Worm (Caenorhabditis elegans): ENCODE data around the gene C07A9.13.

DNA sequence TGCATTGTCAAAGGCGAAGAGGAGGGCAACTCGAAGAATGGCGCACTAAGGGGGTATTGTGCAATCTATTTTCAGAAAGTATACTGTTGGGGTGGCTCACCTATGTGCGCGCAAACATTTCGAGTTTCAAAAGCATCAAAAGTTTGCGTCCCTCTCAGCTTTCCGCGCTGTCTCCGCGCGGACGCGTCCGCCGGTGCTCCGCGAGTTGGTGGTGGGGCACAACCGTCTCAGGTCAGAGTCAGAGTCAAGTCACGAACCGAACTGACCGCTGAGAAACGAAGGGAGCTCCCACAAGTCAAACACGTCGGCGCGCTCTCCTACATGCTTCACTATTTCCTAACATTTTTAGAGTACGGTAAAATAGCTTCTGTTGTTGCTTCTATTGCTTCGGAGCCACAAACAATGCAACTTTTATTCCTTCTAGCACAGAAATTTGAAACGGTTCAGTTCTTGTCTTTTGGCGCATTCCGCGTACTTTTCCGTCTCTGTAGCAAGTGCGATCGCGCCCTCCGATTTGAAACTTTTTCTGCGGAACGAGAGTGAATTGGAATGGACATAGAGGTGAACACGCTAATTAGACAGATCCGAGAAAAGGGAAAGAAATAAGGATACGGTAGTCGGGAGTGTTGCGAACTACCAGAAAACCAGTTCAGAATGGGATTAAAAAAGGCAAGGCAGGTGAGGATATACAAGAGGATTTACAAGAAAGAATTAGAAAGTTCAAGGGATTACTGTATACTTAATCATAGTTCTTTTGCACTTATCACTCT is 41.6 kb downstream of the C07A9.13 start:
- no peak for TF ChIP-seq hmbx-1 (tag; optimal IDR thresholded peaks at IDR 0.05)
- no peak for TF ChIP-seq B0310.2 (tag; optimal IDR thresholded peaks at IDR 0.05)
- TF ChIP-seq ceh-36 (tag; optimal IDR thresholded peaks at IDR 0.05) = no peak
- no peak for TF ChIP-seq hnd-1 (tag; optimal IDR thresholded peaks at IDR 0.05)
- no peak for TF ChIP-seq tra-4 (tag; optimal IDR thresholded peaks at IDR 0.05)
- TF ChIP-seq scrt-1 (GFP tag; IDR thresholded peaks at IDR 0.05) = no peak
- TF ChIP-seq tbx-37 (GFP tag; conservative IDR thresholded peaks at IDR 0.05) = no peak
- TF ChIP-seq ama-1 (optimal IDR thresholded peaks at IDR 0.05) = no peak
- no peak for TF ChIP-seq flt-1 (GFP tag; IDR thresholded peaks at IDR 0.05)
- TF ChIP-seq ceh-13 (GFP tag; optimal IDR thresholded peaks at IDR 0.05) = no peak
- no peak for TF ChIP-seq aly-1 (tag; optimal IDR thresholded peaks at IDR 0.05)
- TF ChIP-seq pes-1 (GFP tag; IDR thresholded peaks at IDR 0.05) = no peak
- no peak for TF ChIP-seq F13C5.2 (tag; optimal IDR thresholded peaks at IDR 0.05)
